Fruit fly (Drosophila melanogaster) whole organism: ENCODE results near the gene CG43060.

Source experiments
- CG8478 ChIP-seq: fragments of >200 bp; optimal IDR thresholded peaks from 2 replicates; lab custom pipeline; 2018; ENCODE audit warnings: inconsistent platforms
- Dll ChIP-seq: fragments of >200 bp; optimal IDR thresholded peaks from 2 replicates; lab custom pipeline; 2017
- EcR ChIP-seq, 2 experiments: fragments of >200 bp; optimal IDR thresholded peaks; 2 replicates each; lab custom pipeline; 2017; ENCODE audit warnings: missing biosample characterization in 2 of 2, missing genetic modification characterization in 2 of 2, missing genetic modification reagents in 2 of 2
- usp ChIP-seq: fragments of >200 bp; optimal IDR thresholded peaks from 2 replicates; lab custom pipeline; 2017; ENCODE audit warnings: missing biosample characterization, missing genetic modification characterization, mixed read lengths

- no peak for TF ChIP-seq usp (GFP tag; lab: Kevin White, UChicago)
- no peak for TF ChIP-seq CG8478 (lab: Kevin White, UChicago)
- TF ChIP-seq EcR (GFP tag; optimal IDR thresholded peaks at IDR 0.05; lab: Kevin White, UChicago) = no peak
- TF ChIP-seq Dll (lab: Kevin White, UChicago) = no peak
These were observed 27.7 kb upstream of the CG43060 start, which contains the start of the genes CG10435 and Pbp95 for dm6 chr3R:8013121-8014009.
